Fruit fly (Drosophila melanogaster) whole organism, pupa: ENCODE results near the gene CG13012.

Experiments used
- CG12605 ChIP-seq: fragments of 200-800 bp; sonication (Bioruptor generic); IDR thresholded peaks from 2 replicates; pipeline ENCODE4 v1.3.6; 2022; ENCODE audit warnings: missing biosample characterization, missing genetic modification characterization
- CG14655 ChIP-seq: fragments of 200-800 bp; sonication (Bioruptor generic); optimal IDR thresholded peaks from 3 replicates; lab custom pipeline; 2017; ENCODE audit warnings: mild to moderate bottlenecking, missing biosample characterization, missing genetic modification reagents, missing genetic modification characterization
- CG15710 ChIP-seq: fragments of 200-800 bp; sonication (Bioruptor generic); optimal IDR thresholded peaks from 2 replicates; lab custom pipeline; 2018; ENCODE audit warnings: missing biosample characterization, mild to moderate bottlenecking, missing genetic modification characterization, moderate library complexity
- CG4496 ChIP-seq: fragments of 200-800 bp; sonication (Bioruptor generic); IDR thresholded peaks from 3 replicates; pipeline ENCODE4 v1.3.6; 2022; ENCODE audit warnings: missing biosample characterization, missing genetic modification characterization
- CG8159 ChIP-seq: fragments of 200-800 bp; sonication (Bioruptor generic); optimal IDR thresholded peaks from 3 replicates; lab custom pipeline; 2018; ENCODE audit warnings: missing biosample characterization, mild to moderate bottlenecking, missing genetic modification characterization, moderate library complexity
- CG8301 ChIP-seq: fragments of 200-800 bp; sonication (Bioruptor generic); optimal IDR thresholded peaks from 2 replicates; lab custom pipeline; 2018; ENCODE audit warnings: missing biosample characterization, mild to moderate bottlenecking, missing genetic modification characterization
- CG9948 ChIP-seq: fragments of 200-800 bp; sonication (Bioruptor generic); optimal IDR thresholded peaks from 2 replicates; lab custom pipeline; 2018; ENCODE audit warnings: missing biosample characterization, mild to moderate bottlenecking, missing genetic modification characterization, moderate library complexity
- D1 ChIP-seq: fragments of 200-800 bp; sonication (Bioruptor generic); optimal IDR thresholded peaks from 2 replicates; lab custom pipeline; 2018; ENCODE audit warnings: missing biosample characterization, mild to moderate bottlenecking, missing genetic modification characterization, moderate library complexity
- EcR ChIP-seq: fragments of 200-800 bp; sonication (Bioruptor generic); optimal IDR thresholded peaks from 3 replicates; lab custom pipeline; 2019; ENCODE audit warnings: missing biosample characterization, missing genetic modification characterization, mild to moderate bottlenecking, moderate library complexity, missing genetic modification reagents
- Ets98B ChIP-seq: fragments of 200-800 bp; sonication (Bioruptor generic); IDR thresholded peaks from 2 replicates; pipeline ENCODE4 v1.3.6; 2022; ENCODE audit warnings: missing biosample characterization, missing genetic modification characterization
- Snoo ChIP-seq: fragments of 200-800 bp; sonication (Bioruptor generic); optimal IDR thresholded peaks from 3 replicates; lab custom pipeline; 2017; ENCODE audit warnings: missing biosample characterization, mild to moderate bottlenecking, missing genetic modification characterization, inconsistent platforms
- fd96Ca ChIP-seq: fragments of 200-800 bp; sonication (Bioruptor generic); IDR thresholded peaks from 3 replicates; pipeline ENCODE4 v1.3.6; 2022; ENCODE audit warnings: missing biosample characterization, missing genetic modification characterization

- no peak for TF ChIP-seq Ets98B (GFP tag; lab: Robert Waterston, UW)
- no peak for TF ChIP-seq Snoo (tag; lab: Kevin White, UChicago)
- no peak for TF ChIP-seq CG8301
- no peak for TF ChIP-seq CG15710
- no peak for TF ChIP-seq D1
- no peak for TF ChIP-seq CG12605 (GFP tag; lab: Robert Waterston, UW)
- no peak for TF ChIP-seq CG8159 (tag; lab: Kevin White, UChicago)
- TF ChIP-seq fd96Ca (GFP tag; lab: Robert Waterston, UW): no peak
- TF ChIP-seq CG14655 (GFP tag; lab: Kevin White, UChicago): no peak
- no peak for TF ChIP-seq CG4496
- TF ChIP-seq EcR (GFP tag; lab: Kevin White, UChicago): no peak
- TF ChIP-seq CG9948 (tag; lab: Kevin White, UChicago): no peak
Observed at dm6 chrX:16670262-16670661, 6.3 kb downstream of the CG13012 start.
